Fruit fly (Drosophila melanogaster) ovary, adult (tissue): ENCODE results near the gene CG10435.
A peak's percentile ranks its signal among the peaks of the same experiment; 100 is the strongest.
"Not testable (repeated sequence)": the region's sequence is repeated elsewhere in the genome, so short reads cannot be mapped to it uniquely, and the experiment has no call there.

Source experiments
- CG17801 ChIP-seq: fragments of 200-800 bp; optimal IDR thresholded peaks from 2 replicates; lab custom pipeline; 2019; ENCODE audit warnings: missing biosample characterization, mild to moderate bottlenecking, missing genetic modification characterization, moderate library complexity; ENCODE audit not compliant: partially characterized antibody

The CG10435 gene

DNA sequence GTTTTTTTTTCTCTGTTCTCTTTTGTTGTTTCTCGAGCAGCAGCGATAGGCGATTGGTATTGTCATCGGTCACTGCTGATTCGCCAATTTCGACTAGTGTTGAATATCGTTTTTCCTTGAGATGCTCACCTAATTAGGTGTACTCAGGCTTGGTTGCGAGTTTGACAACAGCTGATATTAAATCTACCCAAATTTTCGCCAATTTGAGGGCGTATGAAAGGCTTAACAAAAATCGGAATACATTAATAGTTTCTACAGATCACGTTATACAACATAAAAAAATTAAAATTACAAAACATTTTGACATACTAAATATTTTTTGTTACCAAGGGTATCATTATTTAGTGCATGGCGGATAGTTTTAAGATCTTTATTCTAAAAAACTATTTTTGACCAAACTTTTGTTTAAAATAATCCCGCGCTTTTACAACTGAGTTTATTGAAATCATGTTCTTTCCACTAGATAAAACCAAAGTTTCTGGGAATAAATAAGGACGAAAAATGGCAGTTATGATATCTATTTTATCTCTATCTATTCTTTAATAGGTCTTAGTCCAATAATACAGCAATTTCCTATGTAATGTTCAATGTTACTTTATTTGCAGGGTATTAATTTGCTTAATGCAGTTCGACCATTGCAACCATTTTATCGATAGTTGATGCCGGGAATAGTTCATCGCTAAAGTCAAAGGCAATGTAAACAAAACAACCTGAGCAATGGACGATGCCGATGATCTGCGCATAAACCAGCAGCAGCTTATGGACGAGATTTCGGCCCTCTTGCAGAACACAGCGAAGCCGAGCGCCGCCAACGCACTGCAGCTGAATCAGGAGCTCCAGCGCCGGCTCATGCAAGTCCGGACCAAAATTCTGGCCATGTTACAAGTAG is at the start of gene CG10435, which contains the start of gene Pbp95:
Gene CG10435, minus strand, starts transcription at position 81 of the 889 bp plus-strand sequence.
Gene Pbp95, plus strand, starts transcription at position 671 of the 889 bp plus-strand sequence.
- peak; percentile 66 for TF ChIP-seq CG17801 (GFP tag; lab: Kevin White, UChicago)

DNA sequence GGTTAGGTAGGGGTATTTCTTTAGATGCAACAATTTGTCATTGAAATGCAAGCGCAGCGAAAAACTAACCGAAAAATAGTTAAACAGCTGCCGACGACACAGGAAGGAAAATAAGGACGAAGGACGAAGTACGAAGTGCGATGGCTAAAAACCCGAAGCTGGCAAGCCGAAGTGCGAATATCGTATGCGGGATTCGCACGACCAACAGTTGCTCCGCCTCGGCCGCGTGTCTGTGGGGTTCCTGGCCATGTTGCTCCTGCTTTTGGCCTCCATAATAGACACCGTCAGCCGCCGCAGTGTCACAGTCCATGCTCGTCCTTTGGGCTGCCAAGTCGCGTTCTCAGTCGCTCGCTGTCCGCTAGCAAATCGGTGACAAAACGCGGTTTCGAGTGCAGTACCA is 46.0 kb upstream of the CG10435 start, which contains the start of gene mAChR-B:
Gene mAChR-B, plus strand, starts transcription at position 301 of the 400 bp plus-strand sequence.
- TF ChIP-seq CG17801 (GFP tag; lab: Kevin White, UChicago), result no peak

DNA sequence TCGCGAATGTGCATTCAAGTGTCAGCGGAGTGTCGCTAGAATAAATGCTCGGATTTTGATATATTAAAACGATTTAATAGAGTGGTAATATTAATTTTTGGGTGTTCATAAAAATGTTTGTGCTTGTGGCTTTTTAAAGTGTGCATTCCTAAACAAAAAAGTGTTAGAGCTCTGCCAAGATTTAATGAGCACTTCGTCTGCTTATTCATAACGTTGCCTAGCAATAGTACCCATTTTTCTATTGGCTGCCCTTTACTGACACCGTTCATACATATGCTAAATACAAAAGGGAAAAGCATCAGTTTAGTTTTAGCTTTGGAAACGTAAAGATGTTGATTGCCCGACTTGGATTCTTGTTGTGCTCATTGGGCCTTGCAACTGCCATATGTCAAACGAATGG is 36.4 kb upstream of the CG10435 start, which contains the start of gene CG43061:
Gene CG43061, plus strand, starts transcription at position 301 of the 400 bp plus-strand sequence.
- TF ChIP-seq CG17801 (GFP tag; lab: Kevin White, UChicago), result not testable (repeated sequence)

DNA sequence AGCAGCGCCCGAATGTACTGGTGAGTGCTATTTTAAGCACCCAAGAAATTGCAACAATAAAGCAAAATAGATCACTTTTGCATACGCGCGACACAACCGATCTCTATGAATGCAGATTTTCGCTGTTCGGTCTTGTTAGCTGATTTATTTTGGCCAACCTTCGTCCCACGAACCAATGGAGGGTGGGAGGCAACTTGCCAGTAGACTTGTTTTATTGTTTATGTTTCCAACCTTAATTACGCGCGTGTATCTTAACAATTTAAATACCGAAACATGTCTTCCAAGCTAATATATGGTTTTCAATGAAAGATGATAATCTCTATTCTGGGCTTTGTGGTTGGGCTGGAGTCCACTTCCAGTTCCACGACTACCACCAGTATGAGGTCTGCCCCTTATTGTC is 35.9 kb upstream of the CG10435 start, which contains the start of gene CG43618:
Gene CG43618, plus strand, starts transcription at position 301 of the 400 bp plus-strand sequence.
- not testable (repeated sequence) for TF ChIP-seq CG17801 (GFP tag; lab: Kevin White, UChicago)

DNA sequence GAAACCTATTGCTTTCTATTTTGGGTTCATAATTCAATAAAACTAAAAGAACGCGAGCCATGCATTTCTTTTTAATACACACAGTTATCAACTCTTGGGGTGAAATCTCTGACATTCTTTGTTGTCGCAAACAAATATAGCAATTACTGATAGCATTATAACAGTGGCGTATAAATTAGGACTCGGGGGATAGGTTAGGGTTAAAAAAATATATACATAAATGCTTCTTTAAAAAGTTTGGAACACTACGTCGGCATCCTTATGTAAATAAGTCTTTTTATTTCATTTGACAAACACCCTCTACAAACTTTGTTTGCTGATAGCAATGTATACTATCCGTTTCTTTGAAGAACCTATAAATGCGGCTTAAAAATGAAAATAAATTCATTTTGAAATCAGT is 27.8 kb upstream of the CG10435 start, which contains the start of gene CG43060:
Gene CG43060, plus strand, starts transcription at position 382 of the 400 bp plus-strand sequence.
- TF ChIP-seq CG17801 (GFP tag; lab: Kevin White, UChicago), result no peak

DNA sequence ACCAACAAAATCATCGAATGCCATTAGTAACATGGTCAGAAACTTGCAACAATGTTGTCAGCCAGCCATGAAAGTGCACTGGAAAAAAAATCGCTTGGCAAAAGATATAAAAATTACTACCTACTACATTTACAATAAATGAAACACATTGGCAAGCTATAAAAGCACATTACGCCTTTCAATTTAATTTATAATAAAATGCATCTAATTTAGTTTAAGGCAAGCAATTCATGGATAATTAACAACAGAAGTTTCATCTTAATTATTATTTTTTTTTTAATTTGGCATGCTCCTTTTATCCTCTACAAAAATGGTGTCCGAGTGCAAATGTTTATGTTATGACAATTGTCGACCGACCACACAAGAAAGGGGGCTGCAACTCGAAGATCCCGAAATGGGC is 25.9 kb upstream of the CG10435 start:
- TF ChIP-seq CG17801 (GFP tag; lab: Kevin White, UChicago), result no peak

DNA sequence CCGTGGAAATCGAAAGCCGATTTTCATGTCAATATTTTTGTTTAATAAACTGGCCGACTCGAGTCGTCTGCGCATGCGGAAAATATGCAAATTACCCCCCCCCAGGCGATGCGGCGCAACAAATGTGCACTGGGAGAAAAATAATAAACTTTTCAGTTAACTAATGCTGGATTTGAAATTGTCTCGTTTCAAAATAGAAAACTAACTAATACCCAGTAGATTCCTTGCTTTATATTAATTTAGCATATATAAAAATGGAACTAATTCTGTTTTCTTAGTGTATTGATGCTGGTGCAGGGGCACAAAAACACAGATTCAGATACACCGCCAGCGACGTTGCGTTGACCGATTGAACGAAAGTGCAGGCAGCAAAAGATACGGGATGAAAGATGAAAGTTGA is 24.9 kb upstream of the CG10435 start:
- no peak for TF ChIP-seq CG17801 (GFP tag; lab: Kevin White, UChicago)

DNA sequence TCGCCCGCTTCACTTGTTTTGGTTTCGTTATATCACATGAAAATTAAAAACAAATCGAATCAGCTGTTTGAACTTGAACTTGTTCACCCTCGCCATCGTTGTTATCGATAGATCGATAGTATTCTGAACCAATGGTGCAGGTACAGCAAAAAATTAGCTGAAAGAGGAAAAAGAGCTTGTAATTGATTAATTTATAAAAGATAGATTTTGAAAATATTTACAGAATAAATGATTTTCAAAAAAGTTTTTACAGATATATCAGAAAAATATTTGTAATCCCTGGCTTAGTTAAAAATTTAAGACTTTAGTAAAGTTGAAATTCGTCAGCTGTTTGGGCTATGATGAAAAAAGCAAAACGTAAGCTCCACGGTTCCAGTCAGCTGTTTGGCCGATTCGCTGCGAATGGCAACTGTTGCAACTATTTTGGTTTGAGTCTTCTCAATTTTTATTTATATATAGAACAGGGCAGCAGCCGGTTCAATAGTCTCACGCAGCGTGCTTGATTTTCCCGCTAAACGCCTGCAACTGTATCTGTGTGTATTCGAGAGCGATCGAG is 20.0 kb upstream of the CG10435 start, which contains the start of the genes CG11035 and unc-45:
Gene CG11035, minus strand, starts transcription at position 87 of the 556 bp plus-strand sequence.
Gene unc-45, plus strand, starts transcription at position 379 of the 556 bp plus-strand sequence.
- peak; percentile 32 for TF ChIP-seq CG17801 (GFP tag; lab: Kevin White, UChicago)

DNA sequence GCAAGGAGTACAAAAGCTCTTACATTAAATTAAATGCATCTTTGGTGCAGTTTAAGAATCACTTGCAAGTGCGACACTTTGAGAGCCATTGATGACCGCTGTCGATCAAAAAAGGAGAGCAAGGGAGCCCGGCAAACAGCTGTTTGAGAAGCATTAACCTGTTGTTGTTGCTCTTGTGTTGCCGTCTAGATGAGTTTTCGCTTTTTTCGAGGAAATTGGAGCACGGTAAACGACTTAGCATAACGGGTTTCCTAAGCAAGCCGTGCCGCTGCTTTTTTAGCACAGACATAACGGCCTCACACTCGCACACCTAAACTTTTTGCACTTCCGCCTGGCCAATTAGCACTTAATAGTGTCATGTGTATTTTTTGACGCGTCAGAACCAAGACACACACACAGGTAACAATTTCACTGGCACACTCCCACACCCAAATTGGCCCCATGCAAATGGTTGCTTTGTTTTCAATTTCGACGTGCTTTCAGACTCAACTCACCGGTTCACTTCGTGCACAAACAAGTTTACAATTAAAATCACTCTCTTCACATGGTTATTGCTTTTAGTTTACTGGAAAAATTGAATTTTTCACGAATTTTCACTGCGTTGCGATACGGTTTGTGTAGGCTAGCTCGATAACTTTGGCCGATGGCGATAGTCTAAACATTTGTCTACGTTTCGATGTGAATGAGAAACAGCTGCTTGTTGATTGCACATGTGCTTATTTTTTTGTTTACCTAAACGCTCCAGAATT is 17.3 kb upstream of the CG10435 start, which contains the start of the genes CG10903 and CG2747:
Gene CG10903, plus strand, starts transcription at position 261 of the 749 bp plus-strand sequence.
Gene CG2747, minus strand, starts transcription at position 640 of the 749 bp plus-strand sequence.
- peak; percentile 28 for TF ChIP-seq CG17801 (GFP tag; lab: Kevin White, UChicago)

DNA sequence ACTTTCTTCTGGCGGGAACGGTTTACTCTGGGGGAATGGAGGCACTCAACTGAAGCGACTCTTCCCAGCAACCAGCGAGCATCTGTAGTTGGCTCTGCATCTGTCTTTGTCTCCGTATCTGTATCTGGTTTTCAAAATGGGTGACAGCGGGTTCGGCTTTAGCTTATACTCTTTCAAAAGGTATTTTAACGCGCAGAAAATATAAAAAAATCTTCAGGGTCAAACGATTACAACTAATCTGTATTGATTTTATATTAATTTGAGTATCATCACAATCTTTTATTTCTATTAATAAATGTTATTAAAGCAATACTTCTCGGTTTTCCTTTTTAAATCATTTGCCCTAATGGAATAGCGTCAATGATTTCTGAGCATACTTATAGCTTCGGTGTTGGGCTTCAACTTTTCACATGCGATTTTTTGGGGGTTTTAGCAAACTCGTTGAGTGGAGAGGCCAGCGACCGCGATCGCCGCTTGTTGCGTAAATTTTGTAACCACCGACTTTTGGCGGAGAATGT is 16.6 kb upstream of the CG10435 start, which contains the start of gene ImpE3:
Gene ImpE3, minus strand, starts transcription at position 51 of the 518 bp plus-strand sequence.
- TF ChIP-seq CG17801 (GFP tag; lab: Kevin White, UChicago), result no peak

DNA sequence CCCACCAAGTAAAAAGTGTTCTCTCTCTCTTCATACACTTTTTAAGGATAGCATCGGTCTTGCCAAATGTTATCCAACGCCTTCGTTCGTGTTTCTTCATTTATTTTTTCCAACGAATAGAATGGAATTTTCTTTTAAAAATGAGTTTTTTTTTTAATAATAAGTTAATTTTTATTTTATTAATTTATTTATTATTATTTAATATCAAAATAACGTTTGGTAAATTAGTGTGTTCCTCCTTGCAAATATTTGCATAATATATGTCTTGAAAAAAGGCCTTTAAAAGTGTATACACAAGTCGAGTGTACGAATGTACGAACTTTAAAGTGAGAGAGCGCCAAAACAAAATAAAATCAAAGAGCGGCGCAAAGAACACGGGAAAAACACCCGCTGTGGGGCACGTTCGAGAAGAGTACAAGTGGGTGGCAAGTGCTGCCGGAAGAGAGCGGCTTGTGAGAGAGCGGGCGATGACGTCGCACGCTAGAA is 14.2 kb upstream of the CG10435 start:
- peak; percentile 16 for TF ChIP-seq CG17801 (GFP tag; lab: Kevin White, UChicago)

DNA sequence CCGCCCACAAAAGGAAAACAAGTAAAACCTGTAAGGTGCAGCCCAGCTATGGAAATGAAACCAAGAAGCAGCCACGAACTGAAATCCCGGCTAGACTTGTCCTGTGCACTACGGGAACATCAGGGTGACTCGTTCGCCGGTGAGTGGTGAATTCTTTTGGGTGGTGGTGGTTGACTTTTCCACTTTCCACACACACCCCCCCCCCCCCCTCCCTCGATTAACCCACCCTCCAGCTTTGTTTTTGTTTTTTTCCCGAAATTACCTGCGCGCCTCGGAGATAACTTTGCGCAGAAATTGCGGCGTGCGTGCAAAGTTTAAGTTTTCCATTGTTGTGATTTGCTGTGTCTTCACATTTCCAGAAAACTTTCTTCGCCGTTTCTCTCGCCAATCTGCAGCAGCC is 13.5 kb upstream of the CG10435 start:
- no peak for TF ChIP-seq CG17801 (GFP tag; lab: Kevin White, UChicago)

DNA sequence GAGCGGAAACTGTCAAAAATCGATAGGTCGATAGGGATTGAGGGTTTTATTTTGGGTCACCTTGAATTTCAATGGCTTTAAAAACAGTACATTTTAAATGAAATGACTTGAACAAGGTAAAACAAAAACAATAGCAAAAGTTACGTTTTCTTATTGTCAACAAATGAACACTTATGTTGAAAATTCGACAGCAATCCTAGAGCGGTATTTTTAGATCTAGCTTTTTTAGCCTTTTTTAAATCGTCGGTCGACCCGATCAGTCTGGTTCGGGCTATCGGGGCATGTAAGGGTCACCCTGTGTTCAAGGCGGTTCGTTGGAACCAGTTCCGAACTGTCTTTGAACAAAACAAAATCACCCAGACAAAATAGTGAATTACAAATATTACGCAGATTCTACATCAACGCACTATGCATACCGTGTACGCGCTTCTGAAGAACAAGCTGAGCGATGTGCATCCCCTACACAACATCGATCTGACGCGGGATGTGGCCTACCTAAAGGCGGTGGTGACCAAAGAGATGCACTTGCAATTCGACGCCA is 3.9 kb downstream of the CG10435 start, which contains the start of the genes CG11052 and CG3223:
Gene CG11052, minus strand, starts transcription at position 218 of the 541 bp plus-strand sequence.
Gene CG3223, plus strand, starts transcription at position 321 of the 541 bp plus-strand sequence.
- TF ChIP-seq CG17801 (GFP tag; lab: Kevin White, UChicago), result peak; percentile 26
